Fruit fly (Drosophila melanogaster) whole organism: ENCODE measurements around the gene CG31233.

Source experiments
- CG8478 ChIP-seq: fragments of >200 bp; optimal IDR thresholded peaks from 2 replicates; lab custom pipeline; 2018; ENCODE audit warnings: inconsistent platforms
- psq ChIP-seq: fragments of >200 bp; optimal IDR thresholded peaks from 2 replicates; lab custom pipeline; 2017
- usp ChIP-seq: fragments of >200 bp; optimal IDR thresholded peaks from 2 replicates; lab custom pipeline; 2017; ENCODE audit warnings: missing biosample characterization, missing genetic modification characterization, mixed read lengths

dm6 chr3R:21719934-21720431, 29.7 kb upstream of the CG31233 start:
- TF ChIP-seq CG8478 (lab: Kevin White, UChicago): no peak
- TF ChIP-seq usp (GFP tag; lab: Kevin White, UChicago): no peak
- no peak for TF ChIP-seq psq (lab: Kevin White, UChicago)
